Worm (Caenorhabditis elegans) whole organism, L4 larva: ENCODE results near the gene T23B7.3.

Experiments used
- aly-2 ChIP-seq: sonication (generic microtip); optimal IDR thresholded peaks from 2 replicates; lab custom pipeline; 2018; ENCODE audit warnings: missing biosample characterization, missing genetic modification characterization
- ceh-20 ChIP-seq: fragments of 200-800 bp; sonication (Bioruptor generic); IDR thresholded peaks from 2 replicates; pipeline ENCODE4 v1.3.6; 2022; ENCODE audit warnings: missing genetic modification reagents, missing genetic modification characterization, missing compliant biosample characterization
- fkh-10 ChIP-seq: fragments of 150-350 bp; optimal IDR thresholded peaks from 2 replicates; lab custom pipeline; 2014; ENCODE audit warnings: missing biosample characterization, missing genetic modification reagents, missing genetic modification characterization
- lin-38 ChIP-seq: fragments of 200-800 bp; sonication (Bioruptor generic); IDR thresholded peaks from 2 replicates; pipeline ENCODE4 v1.3.6; 2022; ENCODE audit warnings: missing genetic modification reagents, missing genetic modification characterization, missing compliant biosample characterization
- lsy-2 ChIP-seq, 2 experiments: fragments of 150-350 bp in 1 of 2; sonication (generic microtip) in 1 of 2; optimal IDR thresholded peaks; 2 replicates each; lab custom pipeline; 2014 to 2017; ENCODE audit warnings: missing biosample characterization in 2 of 2, missing genetic modification characterization in 2 of 2
- nhr-111 ChIP-seq: fragments of 200-800 bp; sonication (Bioruptor generic); optimal IDR thresholded peaks from 2 replicates; lab custom pipeline; 2018; ENCODE audit warnings: mild to moderate bottlenecking, missing genetic modification characterization, missing compliant biosample characterization
- nhr-77 ChIP-seq: fragments of 150-350 bp; optimal IDR thresholded peaks from 2 replicates; lab custom pipeline; 2014; ENCODE audit warnings: missing biosample characterization, missing genetic modification characterization
- pqm-1 ChIP-seq: sonication (generic microtip); optimal IDR thresholded peaks from 2 replicates; lab custom pipeline; 2017; ENCODE audit warnings: missing biosample characterization, missing genetic modification characterization
- snpc-4 ChIP-seq: fragments of 150-350 bp; optimal IDR thresholded peaks from 2 replicates; lab custom pipeline; 2014; ENCODE audit warnings: missing biosample characterization, missing genetic modification characterization
- unc-62 ChIP-seq, 3 experiments: fragments of 150-350 bp in 1 of 3; sonication (generic microtip); optimal IDR thresholded peaks in 2 of 3; peaks in 1 of 3; 1 replicate in 1 of 3; 2 replicates in 2 of 3; lab custom pipeline; 2014 to 2017; ENCODE audit warnings: missing biosample characterization in 3 of 3, missing genetic modification characterization in 3 of 3, missing genetic modification reagents in 3 of 3, missing genotype in 1 of 3
- zag-1 ChIP-seq: fragments of 150-350 bp; optimal IDR thresholded peaks from 2 replicates; lab custom pipeline; 2014; ENCODE audit warnings: missing biosample characterization, missing genetic modification characterization

- TF ChIP-seq lsy-2 (tag; optimal IDR thresholded peaks at IDR 0.05; lab: Kevin White, UChicago) (no peak), lin-38 (GFP tag; lab: Robert Waterston, UW) (no peak), nhr-77 (no peak), nhr-111 (no peak), zag-1 (no peak), snpc-4 (tag; lab: Kevin White, UChicago) (no peak), fkh-10 (GFP tag; lab: Kevin White, UChicago) (no peak), unc-62 (GFP tag; optimal IDR thresholded peaks at IDR 0.05 in 1 of 2; lab: Kevin White, UChicago) (no peak), unc-62 (tag; optimal IDR thresholded peaks at IDR 0.05; lab: Kevin White, UChicago) (no peak), ceh-20 (GFP tag; lab: Robert Waterston, UW) (no peak), pqm-1 (no peak), aly-2 (no peak)
These were observed 36.0 kb downstream of the T23B7.3 start, which contains the start of gene R05F9.7 for ce11 chrII:4885976-4886375.
